Worm (Caenorhabditis elegans): ENCODE results near the gene bgnt-1.4.

- TF ChIP-seq klf-2 (GFP tag; conservative IDR thresholded peaks at IDR 0.05) (no peak), cog-1 (tag; optimal IDR thresholded peaks at IDR 0.05) (no peak), med-1 (GFP tag; optimal IDR thresholded peaks at IDR 0.05; ENCODE audit: insufficient read depth) (no peak), tab-1 (GFP tag; IDR thresholded peaks at IDR 0.05) (no peak)
These were observed 29.6 kb downstream of the bgnt-1.4 start, which contains the start of gene R02F11.12 for ce11 chrV:4790368-4790767.

Measured in whole organism, midembryonic.